Worm (Caenorhabditis elegans): Measurements from ENCODE around the gene tag-153.

DNA sequence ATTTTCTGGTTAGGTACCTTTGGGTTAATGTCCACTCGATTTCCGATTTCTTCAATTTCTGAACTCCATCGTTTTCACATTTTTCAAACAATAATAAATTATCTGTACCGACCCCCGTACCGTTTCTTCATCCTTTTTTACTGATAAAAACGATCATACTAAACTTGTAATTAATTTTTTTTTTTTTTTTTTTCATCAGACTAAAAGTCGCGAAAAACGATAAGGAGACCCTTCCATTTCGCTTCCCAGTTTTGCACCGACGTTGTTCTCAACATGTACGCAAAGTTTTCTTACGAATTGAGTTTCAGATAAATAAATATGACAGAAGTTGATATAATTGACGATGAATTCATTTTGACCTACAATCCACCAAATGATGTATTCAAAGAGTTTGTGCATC, 1.7 kb upstream of the tag-153 start, which contains the start of gene F44A2.7:
- TF ChIP-seq snpc-4 (tag; optimal IDR thresholded peaks at IDR 0.05), result no peak
- no peak for TF ChIP-seq ham-2 (GFP tag; optimal IDR thresholded peaks at IDR 0.05)
- TF ChIP-seq elt-3 (tag; optimal IDR thresholded peaks at IDR 0.05), result no peak
- TF ChIP-seq ces-1 (GFP tag; optimal IDR thresholded peaks at IDR 0.05), result no peak
- TF ChIP-seq nhr-237 (tag; optimal IDR thresholded peaks at IDR 0.05), result no peak
- no peak for TF ChIP-seq ceh-39 (tag; optimal IDR thresholded peaks at IDR 0.05)
- no peak for TF ChIP-seq ztf-11 (tag; optimal IDR thresholded peaks at IDR 0.05)
